Worm (Caenorhabditis elegans) whole organism, L3 larva: ENCODE measurements around the gene BE10.4.

Source experiments
- R02D3.7 ChIP-seq: fragments of 150-350 bp; optimal IDR thresholded peaks from 2 replicates; lab custom pipeline; 2014; ENCODE audit warnings: missing biosample characterization, missing genetic modification characterization
- aly-2 ChIP-seq: fragments of 150-350 bp; optimal IDR thresholded peaks from 2 replicates; lab custom pipeline; 2014; ENCODE audit warnings: missing biosample characterization, missing genetic modification characterization
- ama-1 ChIP-seq: fragments of 150-350 bp; optimal IDR thresholded peaks from 2 replicates; lab custom pipeline; 2018
- ceh-16 ChIP-seq: sonication (generic microtip); optimal IDR thresholded peaks from 2 replicates; lab custom pipeline; 2017; ENCODE audit warnings: missing biosample characterization, missing genetic modification characterization
- ceh-28 ChIP-seq: fragments of 150-350 bp; optimal IDR thresholded peaks from 2 replicates; lab custom pipeline; 2014; ENCODE audit warnings: missing biosample characterization, missing genetic modification reagents, missing genetic modification characterization
- ceh-82 ChIP-seq: fragments of 150-350 bp; optimal IDR thresholded peaks from 2 replicates; lab custom pipeline; 2014; ENCODE audit warnings: missing biosample characterization, missing genetic modification characterization
- ceh-9 ChIP-seq: sonication (generic microtip); optimal IDR thresholded peaks from 2 replicates; lab custom pipeline; 2018; ENCODE audit warnings: missing biosample characterization, missing genetic modification characterization
- daf-12 ChIP-seq: fragments of 150-350 bp; optimal IDR thresholded peaks from 2 replicates; lab custom pipeline; 2014; ENCODE audit warnings: missing biosample characterization, missing genetic modification reagents, missing genetic modification characterization
- egl-27 ChIP-seq: sonication (generic microtip); optimal IDR thresholded peaks from 4 replicates; lab custom pipeline; 2017; ENCODE audit warnings: missing biosample characterization, missing genetic modification reagents, missing genetic modification characterization
- elt-1 ChIP-seq: fragments of 150-350 bp; optimal IDR thresholded peaks from 2 replicates; lab custom pipeline; 2014; ENCODE audit warnings: missing biosample characterization, missing genetic modification characterization
- elt-2 ChIP-seq: sonication (generic microtip); optimal IDR thresholded peaks from 2 replicates; lab custom pipeline; 2016; ENCODE audit warnings: missing genetic modification reagents, mild to moderate bottlenecking, missing genetic modification characterization, missing compliant biosample characterization
- elt-3 ChIP-seq, 3 experiments: fragments of 150-350 bp in 1 of 3; sonication (generic microtip) in 2 of 3; optimal IDR thresholded peaks; 2 replicates in 2 of 3; 4 replicates in 1 of 3; lab custom pipeline; 2014 to 2017; ENCODE audit warnings: missing biosample characterization in 3 of 3, missing genetic modification characterization in 3 of 3
- eor-1 ChIP-seq, 2 experiments: fragments of 150-350 bp; optimal IDR thresholded peaks; 2 replicates each; lab custom pipeline; 2014 to 2018; ENCODE audit warnings: missing biosample characterization in 2 of 2, missing genetic modification characterization in 2 of 2
- fkh-10 ChIP-seq: sonication (generic microtip); optimal IDR thresholded peaks from 2 replicates; lab custom pipeline; 2017; ENCODE audit warnings: missing biosample characterization, missing genetic modification reagents, missing genetic modification characterization
- fos-1 ChIP-seq: fragments of 150-350 bp; optimal IDR thresholded peaks from 2 replicates; lab custom pipeline; 2014; ENCODE audit warnings: missing biosample characterization, missing genetic modification characterization
- hmg-11 ChIP-seq: sonication (generic microtip); optimal IDR thresholded peaks from 2 replicates; lab custom pipeline; 2016; ENCODE audit warnings: missing genetic modification characterization, missing compliant biosample characterization
- jun-1 ChIP-seq: fragments of 150-350 bp; optimal IDR thresholded peaks from 2 replicates; lab custom pipeline; 2014; ENCODE audit warnings: missing biosample characterization, missing genetic modification reagents, missing genetic modification characterization
- lin-39 ChIP-seq: fragments of 150-350 bp; optimal IDR thresholded peaks from 2 replicates; lab custom pipeline; 2018; ENCODE audit warnings: missing biosample characterization, missing genetic modification reagents, missing genetic modification characterization
- mdl-1 ChIP-seq: fragments of 150-350 bp; optimal IDR thresholded peaks from 2 replicates; lab custom pipeline; 2014; ENCODE audit warnings: missing biosample characterization, missing genetic modification characterization
- nfya-1 ChIP-seq: sonication (generic microtip); optimal IDR thresholded peaks from 2 replicates; lab custom pipeline; 2017; ENCODE audit warnings: missing genetic modification characterization, mild to moderate bottlenecking, missing compliant biosample characterization, antibody characterized with exemption, moderate library complexity; ENCODE audit not compliant: insufficient read depth
- nhr-11 ChIP-seq: fragments of 150-350 bp; optimal IDR thresholded peaks from 2 replicates; lab custom pipeline; 2014; ENCODE audit warnings: missing biosample characterization, missing genetic modification characterization
- nhr-12 ChIP-seq: fragments of 150-350 bp; optimal IDR thresholded peaks from 2 replicates; lab custom pipeline; 2014; ENCODE audit warnings: missing biosample characterization, missing genetic modification characterization
- nhr-23 ChIP-seq: fragments of 150-350 bp; optimal IDR thresholded peaks from 2 replicates; lab custom pipeline; 2014; ENCODE audit warnings: missing biosample characterization, missing genetic modification reagents, missing genetic modification characterization
- nhr-237 ChIP-seq: fragments of 150-350 bp; optimal IDR thresholded peaks from 2 replicates; lab custom pipeline; 2014; ENCODE audit warnings: missing biosample characterization, missing genetic modification characterization
- nhr-28 ChIP-seq: fragments of 150-350 bp; optimal IDR thresholded peaks from 2 replicates; lab custom pipeline; 2014; ENCODE audit warnings: missing biosample characterization, missing genetic modification characterization
- nhr-43 ChIP-seq: sonication (generic microtip); optimal IDR thresholded peaks from 2 replicates; lab custom pipeline; 2016; ENCODE audit warnings: mild to moderate bottlenecking, missing genetic modification characterization, missing compliant biosample characterization; ENCODE audit not compliant: poor library complexity, severe bottlenecking
- nhr-76 ChIP-seq: fragments of 150-350 bp; sonication (generic microtip); optimal IDR thresholded peaks from 5 replicates; lab custom pipeline; 2014; ENCODE audit warnings: missing biosample characterization, missing genetic modification characterization
- nhr-77 ChIP-seq: fragments of 150-350 bp; optimal IDR thresholded peaks from 2 replicates; lab custom pipeline; 2014; ENCODE audit warnings: missing biosample characterization, missing genetic modification characterization
- pha-4 ChIP-seq: fragments of 150-350 bp; optimal IDR thresholded peaks from 2 replicates; lab custom pipeline; 2014; ENCODE audit warnings: missing biosample characterization, missing genetic modification reagents, missing genetic modification characterization
- pqm-1 ChIP-seq: fragments of 150-350 bp; optimal IDR thresholded peaks from 2 replicates; lab custom pipeline; 2017; ENCODE audit warnings: missing biosample characterization, missing genetic modification characterization, inconsistent platforms
- skn-1 ChIP-seq: fragments of 150-350 bp; optimal IDR thresholded peaks from 2 replicates; lab custom pipeline; 2014; ENCODE audit warnings: missing biosample characterization, missing genetic modification characterization
- tbx-2 ChIP-seq: sonication (generic microtip); optimal IDR thresholded peaks from 2 replicates; lab custom pipeline; 2016; ENCODE audit warnings: mild to moderate bottlenecking, missing genetic modification characterization, missing compliant biosample characterization
- unc-62 ChIP-seq: fragments of 150-350 bp; sonication (generic microtip); optimal IDR thresholded peaks from 4 replicates; lab custom pipeline; 2014; ENCODE audit warnings: missing biosample characterization, missing genetic modification reagents, missing genetic modification characterization
- zag-1 ChIP-seq: fragments of 150-350 bp; optimal IDR thresholded peaks from 2 replicates; lab custom pipeline; 2014; ENCODE audit warnings: missing biosample characterization, missing genetic modification characterization
- ztf-11 ChIP-seq: fragments of 150-350 bp; optimal IDR thresholded peaks from 2 replicates; lab custom pipeline; 2014; ENCODE audit warnings: missing biosample characterization, missing genetic modification characterization
- ztf-4 ChIP-seq: fragments of 150-350 bp; optimal IDR thresholded peaks from 2 replicates; lab custom pipeline; 2014; ENCODE audit warnings: missing biosample characterization, missing genetic modification characterization

Gene BE10.4

DNA sequence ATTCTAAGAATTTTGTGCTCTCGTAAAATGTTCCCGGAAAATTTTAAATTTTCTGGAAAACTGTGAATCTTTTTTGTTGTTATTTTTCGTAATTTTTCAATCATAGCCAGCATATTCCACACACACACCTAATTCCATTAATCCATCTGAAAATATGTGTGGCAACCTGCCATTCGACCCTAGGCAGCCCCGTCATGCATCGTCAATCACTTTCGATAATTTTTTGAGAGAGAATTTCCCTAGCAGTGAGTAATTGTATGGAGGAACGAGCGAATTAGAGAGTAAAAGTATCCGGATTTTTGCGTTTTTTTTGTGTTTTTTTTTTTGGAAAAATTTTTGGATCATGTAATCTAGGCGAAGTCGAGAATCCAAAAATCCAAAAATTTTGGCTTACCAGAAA lies at the start of gene BE10.4:
TSS of gene BE10.4 (plus strand) at position 301 of the 400 bp plus-strand sequence.
- no peak for TF ChIP-seq fkh-10 (GFP tag; lab: Kevin White, UChicago)
- TF ChIP-seq aly-2 (tag; lab: Kevin White, UChicago): no peak
- TF ChIP-seq nhr-76 (tag; lab: Kevin White, UChicago): no peak
- no peak for TF ChIP-seq R02D3.7

DNA sequence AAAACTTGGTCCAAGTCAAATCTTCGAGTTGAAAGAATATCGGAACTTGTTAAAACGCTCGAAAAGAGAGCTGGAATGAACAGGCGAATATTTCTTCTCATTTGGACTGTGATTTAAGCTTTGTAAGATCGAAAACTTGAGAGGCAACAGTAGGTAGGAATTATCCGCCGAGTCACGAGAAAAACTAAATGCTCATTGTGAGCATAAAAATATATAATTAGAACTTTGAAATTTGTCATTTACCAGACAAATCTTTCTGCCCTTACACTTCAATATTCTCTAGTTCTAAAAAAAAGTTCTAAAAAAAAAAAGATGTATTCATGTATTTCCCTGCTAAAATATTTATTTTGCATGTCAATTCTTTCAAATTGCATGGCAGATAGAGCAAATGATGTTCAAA lies 49.1 kb upstream of the BE10.4 start, which contains the start of the genes irld-19 and irld-61:
TSS of gene irld-19 (minus strand) at position 101 of the 400 bp plus-strand sequence.
TSS of gene irld-61 (plus strand) at position 313 of the 400 bp plus-strand sequence.
- TF ChIP-seq egl-27 (tag; lab: Kevin White, UChicago): no peak
- TF ChIP-seq ceh-9 (tag; lab: Kevin White, UChicago): no peak
- TF ChIP-seq ztf-4 (tag; lab: Kevin White, UChicago): no peak
- no peak for TF ChIP-seq pqm-1
- TF ChIP-seq jun-1 (tag; lab: Kevin White, UChicago): no peak

DNA sequence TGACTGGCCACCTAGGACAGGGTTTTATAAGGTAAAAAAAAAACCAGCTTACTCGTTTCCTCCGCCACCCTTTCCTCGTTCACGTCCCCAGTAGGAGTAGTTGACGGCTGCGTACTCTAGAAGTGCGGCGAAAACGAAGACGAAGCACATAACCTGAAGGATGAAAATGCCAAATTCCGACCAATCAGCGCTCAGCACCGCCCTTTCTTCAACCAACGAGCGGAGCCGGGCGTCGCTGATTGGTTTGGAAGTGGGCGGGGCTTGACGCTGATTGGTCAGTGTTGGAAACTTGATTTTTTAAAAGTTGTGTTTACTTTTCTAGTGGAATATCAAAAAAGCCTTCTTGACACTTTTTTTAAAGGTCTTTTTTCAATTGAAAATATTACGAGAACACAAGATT lies 39.5 kb upstream of the BE10.4 start:
- TF ChIP-seq nhr-76 (tag; lab: Kevin White, UChicago): no peak
- TF ChIP-seq ceh-82 (tag; lab: Kevin White, UChicago): no peak
- TF ChIP-seq nhr-12 (tag; lab: Kevin White, UChicago): no peak
- peak; percentile 87 for TF ChIP-seq nfya-1 (tag; lab: Kevin White, UChicago)
- no peak for TF ChIP-seq ceh-28 (tag; lab: Kevin White, UChicago)
- TF ChIP-seq nhr-28 (tag; lab: Kevin White, UChicago): no peak
- no peak for TF ChIP-seq elt-1 (tag; lab: Kevin White, UChicago)

DNA sequence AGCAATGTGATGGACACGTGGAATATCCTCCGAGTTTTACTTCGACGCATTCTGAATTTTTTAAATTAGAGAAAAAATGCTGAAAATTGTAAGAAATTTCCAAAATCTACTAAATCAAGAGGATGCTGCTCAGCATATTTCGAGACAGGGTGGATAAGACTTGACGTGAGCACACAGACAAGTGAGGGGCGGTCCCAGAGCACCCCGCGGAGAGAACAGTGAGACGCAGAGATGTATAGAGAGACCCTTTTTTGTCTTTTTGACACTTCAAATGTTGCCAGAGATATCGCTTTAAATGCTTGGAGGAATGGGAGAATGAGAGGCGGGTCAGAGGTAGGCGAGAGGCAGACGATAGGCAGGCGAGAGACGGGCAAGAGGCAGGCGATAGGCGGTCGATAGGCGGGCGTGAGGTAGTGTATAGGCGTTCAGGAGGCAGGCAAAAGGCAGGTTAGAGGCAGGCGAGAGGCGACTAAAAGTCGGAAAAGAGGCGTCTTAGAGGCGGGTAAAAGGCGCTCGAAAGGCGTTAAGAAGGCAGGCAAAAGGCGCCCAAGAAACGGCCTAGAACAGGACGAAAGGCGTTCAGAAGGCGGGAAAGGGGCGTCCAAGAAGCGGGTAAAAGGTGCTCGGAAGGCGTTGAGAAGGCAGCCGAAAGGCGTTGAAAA lies 33.5 kb upstream of the BE10.4 start, which contains the start of gene gab-1:
TSS of gene gab-1 (minus strand) at position 51 of the 662 bp plus-strand sequence.
- TF ChIP-seq lin-39 (peak; percentile 18), nhr-11 (tag; lab: Kevin White, UChicago) (no peak)
- TF ChIP-seq, all 47 proteins: peak for 1

DNA sequence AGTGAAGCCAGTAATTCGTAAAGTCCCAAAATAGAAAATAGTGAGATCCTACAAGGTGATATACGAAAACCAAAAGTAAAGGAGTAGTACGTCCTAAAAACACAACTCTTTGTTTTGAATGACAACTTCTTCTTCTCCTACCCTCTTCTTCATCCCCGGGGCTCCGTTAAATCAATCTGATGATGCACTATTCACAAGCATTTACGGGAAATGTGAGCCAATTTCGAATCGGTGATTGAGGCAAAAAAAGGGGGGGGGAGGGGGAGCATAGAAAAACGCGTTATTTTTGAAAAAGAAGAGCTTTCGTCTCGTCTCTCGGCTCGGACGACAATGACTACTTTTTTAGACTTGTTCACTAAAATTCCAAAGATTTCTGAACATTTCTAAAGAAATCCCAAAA lies 29.4 kb upstream of the BE10.4 start:
- no peak for TF ChIP-seq pha-4 (tag; lab: Kevin White, UChicago)
- no peak for TF ChIP-seq hmg-11 (tag; lab: Kevin White, UChicago)
- TF ChIP-seq aly-2 (tag; lab: Kevin White, UChicago): no peak
- TF ChIP-seq eor-1 (tag; optimal IDR thresholded peaks at IDR 0.05; lab: Kevin White, UChicago): no peak
- TF ChIP-seq nhr-237 (tag; lab: Kevin White, UChicago): no peak
- TF ChIP-seq fkh-10 (GFP tag; lab: Kevin White, UChicago): peak; percentile 57
- no peak for TF ChIP-seq ceh-16
- TF ChIP-seq egl-27 (tag; lab: Kevin White, UChicago): no peak

DNA sequence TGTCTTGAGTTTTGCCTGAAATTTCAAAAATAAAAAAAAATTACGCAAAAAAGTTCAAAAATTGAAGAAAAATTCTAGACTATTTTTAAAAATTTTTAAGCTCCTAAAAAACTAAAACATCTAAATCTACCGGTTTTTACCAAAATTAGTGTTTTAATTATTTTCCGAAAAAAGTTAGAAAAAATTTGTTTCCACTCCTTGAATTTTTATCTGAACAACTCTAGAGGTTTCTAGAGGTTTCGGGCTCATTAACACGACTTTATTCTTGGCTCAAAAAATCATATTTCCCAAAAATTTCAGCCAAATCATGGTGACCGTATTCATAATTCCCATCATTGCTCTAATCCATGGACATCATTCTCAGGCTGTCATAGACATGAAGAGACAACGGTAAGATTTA lies 28.4 kb upstream of the BE10.4 start, which contains the start of gene lgc-37:
TSS of gene lgc-37 (plus strand) at position 301 of the 400 bp plus-strand sequence.
- no peak for TF ChIP-seq nhr-28 (tag; lab: Kevin White, UChicago)
- TF ChIP-seq mdl-1 (tag; lab: Kevin White, UChicago): no peak
- TF ChIP-seq skn-1 (tag; lab: Kevin White, UChicago): no peak
- TF ChIP-seq tbx-2 (tag; lab: Kevin White, UChicago): no peak

DNA sequence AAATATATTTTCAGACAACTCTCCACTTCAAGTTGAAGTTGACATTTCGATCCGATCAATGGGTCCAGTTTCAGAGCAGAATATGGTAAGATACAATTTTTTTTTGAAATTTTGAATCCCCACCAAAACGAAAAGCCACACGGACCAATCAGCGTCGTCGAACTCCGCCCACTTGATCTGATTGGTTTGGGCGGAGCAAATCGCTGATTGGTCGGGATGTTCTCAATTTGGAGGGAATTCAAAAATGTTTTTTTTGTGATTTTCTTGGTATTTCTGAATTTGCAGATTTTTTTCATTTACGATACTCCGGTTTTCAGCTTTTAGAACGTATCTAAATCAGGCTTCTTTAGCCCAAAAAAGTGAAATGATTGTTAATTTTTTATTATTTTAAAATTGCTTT lies 27.9 kb upstream of the BE10.4 start:
- TF ChIP-seq ceh-16 (no peak), nfya-1 (tag; lab: Kevin White, UChicago) (peak; percentile 55)
- TF ChIP-seq, all 47 proteins: peak for 1

DNA sequence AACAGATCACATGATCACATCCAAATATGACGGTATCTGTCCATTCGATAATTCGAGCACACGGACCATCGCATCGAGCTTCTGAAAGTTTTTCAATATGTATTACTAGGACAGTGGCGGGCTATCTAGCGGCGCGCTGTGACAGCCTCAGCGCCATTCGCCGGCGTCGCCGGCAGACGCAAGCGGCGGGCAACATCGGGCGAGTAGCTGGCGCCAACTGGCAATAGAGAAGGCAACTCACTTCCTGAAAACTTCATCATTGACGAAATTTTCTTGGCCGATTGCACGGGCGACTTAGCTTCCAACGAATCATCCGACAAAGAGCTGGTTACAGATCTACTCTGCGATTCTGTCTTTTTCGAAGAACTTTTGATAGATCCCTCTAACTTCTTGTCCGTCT lies 25.1 kb upstream of the BE10.4 start:
- TF ChIP-seq tbx-2 (tag; lab: Kevin White, UChicago) (no peak), egl-27 (tag; lab: Kevin White, UChicago) (no peak), ceh-16 (no peak), ama-1 (lab: Kevin White, UChicago) (no peak), fos-1 (tag; lab: Kevin White, UChicago) (no peak), nhr-43 (tag; lab: Kevin White, UChicago) (no peak), nhr-23 (tag; lab: Kevin White, UChicago) (no peak), elt-3 (tag; optimal IDR thresholded peaks at IDR 0.05; lab: Kevin White, UChicago) (no peak), unc-62 (GFP tag; lab: Kevin White, UChicago) (no peak), pqm-1 (no peak), ztf-11 (no peak), daf-12 (tag; lab: Kevin White, UChicago) (no peak), ztf-4 (tag; lab: Kevin White, UChicago) (no peak), pha-4 (tag; lab: Kevin White, UChicago) (no peak), mdl-1 (tag; lab: Kevin White, UChicago) (no peak), elt-2 (no peak), ceh-9 (tag; lab: Kevin White, UChicago) (no peak), zag-1 (no peak), nhr-77 (tag; lab: Kevin White, UChicago) (no peak)
